Worm (Caenorhabditis elegans) whole organism, L1 larva: Measurements from ENCODE around the gene fars-3.

Experiments used
- aha-1 ChIP-seq: fragments of 150-350 bp; optimal IDR thresholded peaks from 2 replicates; lab custom pipeline; 2014; ENCODE audit warnings: missing biosample characterization, missing genetic modification characterization
- ceh-82 ChIP-seq, 3 experiments: fragments of 150-350 bp in 1 of 3; sonication (generic microtip) in 2 of 3; optimal IDR thresholded peaks; 2 replicates each; lab custom pipeline; 2014 to 2017; ENCODE audit warnings: missing biosample characterization in 3 of 3, missing genetic modification characterization in 3 of 3
- fkh-4 ChIP-seq: sonication (generic microtip); optimal IDR thresholded peaks from 2 replicates; lab custom pipeline; 2016; ENCODE audit warnings: missing compliant biosample characterization, missing genetic modification characterization, borderline replicate concordance
- lin-35 ChIP-seq, 2 experiments: fragments of 150-350 bp; optimal IDR thresholded peaks; 2 replicates each; lab custom pipeline; 2014; ENCODE audit warnings: missing biosample characterization in 2 of 2, missing genetic modification characterization in 2 of 2, missing genetic modification reagents in 2 of 2
- nhr-20 ChIP-seq: sonication (generic microtip); optimal IDR thresholded peaks from 2 replicates; lab custom pipeline; 2016; ENCODE audit warnings: mild to moderate bottlenecking, missing genetic modification characterization, missing compliant biosample characterization
- nhr-77 ChIP-seq: fragments of 150-350 bp; optimal IDR thresholded peaks from 2 replicates; lab custom pipeline; 2014; ENCODE audit warnings: missing biosample characterization, missing genetic modification characterization

ce11 chrII:8479337-8479736 lies 14.7 kb downstream of the fars-3 start:
- no peak for TF ChIP-seq lin-35 (GFP tag; optimal IDR thresholded peaks at IDR 0.05; lab: Kevin White, UChicago)
- TF ChIP-seq ceh-82 (tag; optimal IDR thresholded peaks at IDR 0.05; lab: Kevin White, UChicago), result no peak
- no peak for TF ChIP-seq nhr-77
- TF ChIP-seq fkh-4, result no peak
- no peak for TF ChIP-seq aha-1 (tag; lab: Kevin White, UChicago)
- TF ChIP-seq nhr-20, result no peak
